Comparison of ENCODE assay signal across 1 fruit fly cellular context in genomic region chr3L:8765493-8765892, dm6.
TF ChIP-seq lines count a peak whose summit lies in the region.

No protein-coding gene starts in this region.

TF ChIP-seq in whole organism, embryonic, 481 proteins besides CTCF, POLR2A, EP300 and RAD21 (continued from another document):
- TF ChIP-seq CG2678 (tag; optimal IDR thresholded peaks at IDR 0.05; lab: Kevin White, UChicago) (no peak), CG31365 (tag; optimal IDR thresholded peaks at IDR 0.05; lab: Kevin White, UChicago) (no peak), gce (GFP tag; IDR thresholded peaks at IDR 0.05; lab: Robert Waterston, UW) (peak; percentile 78; the same call in 2 of the 3 replicates), ems (GFP tag; optimal IDR thresholded peaks at IDR 0.05; lab: Kevin White, UChicago) (no peak), Taf1 (GFP tag; IDR thresholded peaks at IDR 0.05; lab: Robert Waterston, UW) (no peak), CG6654 (GFP tag; optimal IDR thresholded peaks at IDR 0.05; lab: Kevin White, UChicago) (no peak), Fer1 (GFP tag; optimal IDR thresholded peaks at IDR 0.05; lab: Kevin White, UChicago) (no peak), CG2889 (GFP tag; IDR thresholded peaks at IDR 0.05; lab: Robert Waterston, UW) (0 out of 3 replicates have a peak, but pooled peaks have one; percentile 37), CHES-1-like (GFP tag; optimal IDR thresholded peaks at IDR 0.05; lab: Kevin White, UChicago) (no peak), CG34224 (GFP tag; IDR thresholded peaks at IDR 0.05; lab: Robert Waterston, UW; ENCODE audit: partially characterized antibody) (no peak), Gsc (GFP tag; IDR thresholded peaks at IDR 0.05; lab: Robert Waterston, UW) (no peak), CG11456 (GFP tag; IDR thresholded peaks at IDR 0.05; lab: Robert Waterston, UW) (no peak), pan (optimal IDR thresholded peaks at IDR 0.05; lab: Kevin White, UChicago) (no peak), pan (GFP tag; optimal IDR thresholded peaks at IDR 0.05 in 1 of 2, IDR thresholded peaks at IDR 0.05 in 1 of 2) (peak in 1 of 2 experiments; percentile 35), CG18476 (GFP tag; optimal IDR thresholded peaks at IDR 0.05; lab: Kevin White, UChicago) (no peak), bowl (GFP tag; IDR thresholded peaks at IDR 0.05; lab: Robert Waterston, UW) (peak; percentile 40; the same call in 1 of the 2 replicates), CG3407 (GFP tag; optimal IDR thresholded peaks at IDR 0.05; lab: Kevin White, UChicago) (no peak), CG30020 (tag; optimal IDR thresholded peaks at IDR 0.05; lab: Kevin White, UChicago) (no peak), CG18764 (GFP tag; optimal IDR thresholded peaks at IDR 0.05; lab: Kevin White, UChicago) (no peak), tap (tag; optimal IDR thresholded peaks at IDR 0.05; lab: Kevin White, UChicago) (no peak), ind (GFP tag; optimal IDR thresholded peaks at IDR 0.05; lab: Kevin White, UChicago) (no peak), NfI (GFP tag; optimal IDR thresholded peaks at IDR 0.05; lab: Kevin White, UChicago) (no peak), Stat92E (GFP tag; optimal IDR thresholded peaks at IDR 0.05; lab: Kevin White, UChicago) (no peak), CG5245 (GFP tag; optimal IDR thresholded peaks at IDR 0.05; lab: Kevin White, UChicago) (no peak), bcd (GFP tag; optimal IDR thresholded peaks at IDR 0.05; lab: Kevin White, UChicago) (no peak), CG2202 (tag; optimal IDR thresholded peaks at IDR 0.05; lab: Kevin White, UChicago) (no peak), Hmx (GFP tag; optimal IDR thresholded peaks at IDR 0.05; lab: Kevin White, UChicago) (no peak), H2.0 (GFP tag; IDR thresholded peaks at IDR 0.05; lab: Robert Waterston, UW) (peak; percentile 74), CG7963 (GFP tag; IDR thresholded peaks at IDR 0.05; lab: Robert Waterston, UW; ENCODE audit: partially characterized antibody) (no peak), CG16863 (GFP tag; optimal IDR thresholded peaks at IDR 0.05; lab: Kevin White, UChicago) (no peak), seq (GFP tag; IDR thresholded peaks at IDR 0.05; lab: Robert Waterston, UW) (peak; percentile 9), Dp (GFP tag; optimal IDR thresholded peaks at IDR 0.05; lab: Kevin White, UChicago) (no peak), NFAT (GFP tag; IDR thresholded peaks at IDR 0.05; lab: Robert Waterston, UW) (no peak), CG8290 (GFP tag; optimal IDR thresholded peaks at IDR 0.05; lab: Kevin White, UChicago) (no peak), CG8290 (tag; optimal IDR thresholded peaks at IDR 0.05; lab: Kevin White, UChicago) (no peak), Tbp (GFP tag; optimal IDR thresholded peaks at IDR 0.05; lab: Kevin White, UChicago) (no peak), al (GFP tag; IDR thresholded peaks at IDR 0.05; lab: Robert Waterston, UW) (no peak), gfzf (GFP tag; optimal IDR thresholded peaks at IDR 0.05; lab: Kevin White, UChicago) (no peak), CG14014 (GFP tag; IDR thresholded peaks at IDR 0.05; lab: Robert Waterston, UW) (no peak; the same call in 1 of the 2 replicates), Atf3 (GFP tag; optimal IDR thresholded peaks at IDR 0.05; lab: Kevin White, UChicago) (no peak), HmgZ (tag; optimal IDR thresholded peaks at IDR 0.05; lab: Kevin White, UChicago) (no peak), zfh2 (GFP tag; optimal IDR thresholded peaks at IDR 0.05; lab: Kevin White, UChicago) (no peak), sd (tag; optimal IDR thresholded peaks at IDR 0.05; lab: Kevin White, UChicago) (no peak), Dip2 (GFP tag; IDR thresholded peaks at IDR 0.05; lab: Robert Waterston, UW) (no peak), Pdp1 (GFP tag; optimal IDR thresholded peaks at IDR 0.05; lab: Kevin White, UChicago) (no peak), sima (GFP tag; optimal IDR thresholded peaks at IDR 0.05; lab: Kevin White, UChicago) (no peak), CoRest (tag; optimal IDR thresholded peaks at IDR 0.05; lab: Kevin White, UChicago) (no peak)
TF ChIP-seq in whole organism, embryonic: peak in this region for 86.
